Fruit fly (Drosophila melanogaster): ENCODE measurements around the gene Rpn1.
A peak's percentile ranks its signal among the peaks of the same experiment; 100 is the strongest.

Gene Rpn1

dm6 chr3L:19906780-19907705 is 7.8 kb upstream of the Rpn1 start:
- TF ChIP-seq CG8478 (optimal IDR thresholded peaks at IDR 0.05) (peak; percentile 37), pan (optimal IDR thresholded peaks at IDR 0.05) (no peak)

- TF ChIP-seq pan (optimal IDR thresholded peaks at IDR 0.05): no peak
- no peak for TF ChIP-seq CG8478 (optimal IDR thresholded peaks at IDR 0.05)
- no peak for TF ChIP-seq psq (optimal IDR thresholded peaks at IDR 0.05)
- TF ChIP-seq EcR (GFP tag; optimal IDR thresholded peaks at IDR 0.05): no peak
- no peak for TF ChIP-seq usp (GFP tag; optimal IDR thresholded peaks at IDR 0.05)
- TF ChIP-seq Dll (optimal IDR thresholded peaks at IDR 0.05): no peak
Observed at dm6 chr3L:19907706-19908070, 7.2 kb upstream of the Rpn1 start.

DNA sequence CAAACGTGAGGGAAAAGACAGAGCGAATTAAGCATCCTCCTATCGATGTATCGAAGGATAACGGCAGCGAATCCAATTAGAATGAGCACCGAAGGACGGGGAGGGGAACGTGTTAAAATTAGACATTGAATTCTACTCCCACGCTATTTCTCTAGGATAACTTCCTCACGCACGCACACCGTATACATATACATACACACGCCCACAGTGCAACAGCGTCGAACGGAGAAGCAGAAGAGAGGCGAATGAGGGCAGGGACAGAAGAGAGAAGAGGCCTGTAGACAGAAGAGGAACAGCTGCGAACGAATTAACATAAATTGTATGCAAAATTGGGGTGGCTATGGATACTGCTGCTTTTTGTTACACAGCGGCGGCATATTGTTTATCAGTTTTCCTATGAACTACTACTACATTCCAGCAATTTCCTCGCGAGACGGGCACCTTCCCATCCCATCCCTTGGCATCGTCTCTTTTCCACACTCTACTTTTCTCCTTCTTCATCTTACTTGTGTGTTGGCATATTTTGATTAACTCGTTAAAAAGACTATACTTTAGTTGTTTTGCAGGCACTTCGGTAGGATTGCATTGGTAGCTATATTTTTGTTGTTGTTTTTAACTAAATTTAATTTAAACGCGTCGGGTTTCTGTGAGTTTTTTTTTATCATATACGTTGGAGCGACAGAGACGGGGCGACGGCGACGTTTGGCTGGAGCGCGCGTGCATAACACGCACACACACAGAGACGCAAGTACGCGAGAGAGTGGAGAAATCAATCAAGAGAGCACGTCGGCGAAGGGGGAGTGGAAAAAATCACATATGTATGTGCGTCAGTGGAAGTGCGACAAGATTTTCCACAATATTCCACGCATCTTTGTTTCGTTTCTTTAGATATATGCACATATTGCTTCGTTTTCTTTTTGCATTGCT is 6.4 kb upstream of the Rpn1 start:
- TF ChIP-seq Dll (optimal IDR thresholded peaks at IDR 0.05) (no peak), usp (GFP tag; optimal IDR thresholded peaks at IDR 0.05) (no peak), pan (optimal IDR thresholded peaks at IDR 0.05) (no peak), psq (optimal IDR thresholded peaks at IDR 0.05) (no peak), CG8478 (optimal IDR thresholded peaks at IDR 0.05) (no peak)

DNA sequence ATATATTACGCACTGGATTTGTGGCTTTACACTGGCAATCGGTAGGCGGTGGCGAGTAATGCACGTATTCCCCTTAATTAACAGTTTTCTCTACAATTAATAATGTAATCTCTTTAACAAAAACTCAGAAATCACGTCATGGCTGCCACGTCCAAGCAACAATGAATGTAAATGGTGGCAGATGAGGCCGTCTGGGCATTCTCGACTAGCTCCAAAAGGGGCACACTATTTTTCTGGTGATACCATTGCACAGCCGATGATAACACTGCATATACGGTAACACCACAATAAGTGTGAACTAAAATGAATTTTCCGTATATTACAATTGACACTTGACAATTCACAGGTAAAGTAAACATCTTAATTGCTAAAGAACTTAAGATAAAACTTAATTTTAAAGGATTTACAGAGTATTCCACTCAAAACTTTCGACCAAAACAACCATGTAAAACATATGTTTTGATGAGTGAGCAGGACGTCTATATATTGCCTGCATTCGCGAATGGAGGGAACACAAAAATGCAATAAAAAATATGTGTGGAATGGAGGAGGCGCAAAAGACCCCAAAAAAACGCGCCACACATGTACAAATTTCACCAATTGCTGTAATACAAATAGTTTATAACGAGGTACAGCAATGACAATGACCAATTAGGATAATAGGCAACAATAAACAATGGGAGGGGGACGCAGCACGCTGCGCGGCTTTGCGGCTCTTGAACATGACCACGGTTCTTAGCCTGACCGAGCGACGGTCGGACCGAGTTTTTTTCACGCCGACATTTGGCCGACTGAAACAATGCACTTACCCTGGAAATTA is 5.4 kb upstream of the Rpn1 start:
- TF ChIP-seq psq (optimal IDR thresholded peaks at IDR 0.05) (no peak), Dll (optimal IDR thresholded peaks at IDR 0.05) (no peak), CG8478 (optimal IDR thresholded peaks at IDR 0.05) (no peak), pan (optimal IDR thresholded peaks at IDR 0.05) (no peak), EcR (GFP tag; optimal IDR thresholded peaks at IDR 0.05) (no peak), usp (GFP tag; optimal IDR thresholded peaks at IDR 0.05) (no peak)

DNA sequence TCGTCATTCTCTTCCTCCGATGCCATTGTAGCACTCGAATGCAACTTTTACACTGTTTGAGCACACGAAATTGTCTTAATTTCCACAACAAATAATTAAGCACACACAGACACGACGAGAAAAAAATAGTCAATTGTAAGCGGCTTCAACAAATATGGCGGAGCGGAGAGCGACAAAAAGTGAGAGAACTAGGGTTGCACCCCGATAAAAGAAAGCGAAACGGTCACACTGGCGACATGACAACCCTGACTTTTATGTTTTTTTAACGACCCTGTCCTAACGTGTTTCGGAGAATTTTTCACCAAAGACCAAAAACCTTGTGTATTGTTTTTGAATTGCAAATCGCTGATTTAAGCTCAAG is 4.8 kb upstream of the Rpn1 start, which contains the start of the genes Mi-2 and Prp3:
TSS of gene Mi-2 (minus strand) at position 162 of the 361 bp plus-strand sequence.
TSS of gene Prp3 (plus strand) at position 247 of the 361 bp plus-strand sequence.
- no peak for TF ChIP-seq Dll (optimal IDR thresholded peaks at IDR 0.05)
- TF ChIP-seq EcR (GFP tag; optimal IDR thresholded peaks at IDR 0.05): no peak
- TF ChIP-seq psq (optimal IDR thresholded peaks at IDR 0.05): no peak
- TF ChIP-seq pan (optimal IDR thresholded peaks at IDR 0.05): no peak
- TF ChIP-seq usp (GFP tag; optimal IDR thresholded peaks at IDR 0.05): no peak
- TF ChIP-seq CG8478 (optimal IDR thresholded peaks at IDR 0.05): no peak

DNA sequence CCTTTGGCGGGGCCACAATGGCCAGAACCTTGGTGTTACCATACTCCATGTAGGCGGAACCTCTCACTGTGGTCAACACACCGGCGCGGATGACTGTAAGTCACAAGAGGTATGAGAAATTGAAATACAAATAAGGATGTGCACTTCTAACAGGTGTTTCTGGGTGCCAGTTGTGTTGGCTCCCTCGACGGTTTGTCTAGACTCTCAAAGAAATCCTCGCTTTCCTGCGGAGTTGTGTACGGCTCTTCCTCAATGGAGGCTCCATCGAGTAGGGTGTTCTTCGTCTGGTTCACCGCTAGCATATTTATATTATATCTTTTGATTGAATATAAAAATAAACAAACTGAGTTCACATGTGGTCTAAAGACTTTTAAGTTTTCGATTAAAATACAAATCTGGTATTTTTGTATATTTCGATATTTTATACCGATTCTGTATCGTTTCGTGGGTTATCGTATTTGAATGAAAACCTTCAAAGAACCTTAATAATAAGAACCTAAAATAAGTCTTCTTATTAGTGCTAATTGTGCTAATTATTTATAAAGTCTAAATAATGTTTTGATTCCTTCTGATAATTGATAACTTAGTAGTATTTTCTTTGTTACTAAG is 1.4 kb upstream of the Rpn1 start, which contains the start of gene Mtr3:
TSS of gene Mtr3 (minus strand) at position 388 of the 609 bp plus-strand sequence.
- TF ChIP-seq pan (optimal IDR thresholded peaks at IDR 0.05) (no peak), CG8478 (optimal IDR thresholded peaks at IDR 0.05) (no peak), Dll (optimal IDR thresholded peaks at IDR 0.05) (no peak), usp (GFP tag; optimal IDR thresholded peaks at IDR 0.05) (no peak), EcR (GFP tag; optimal IDR thresholded peaks at IDR 0.05) (no peak), psq (optimal IDR thresholded peaks at IDR 0.05) (no peak)

DNA sequence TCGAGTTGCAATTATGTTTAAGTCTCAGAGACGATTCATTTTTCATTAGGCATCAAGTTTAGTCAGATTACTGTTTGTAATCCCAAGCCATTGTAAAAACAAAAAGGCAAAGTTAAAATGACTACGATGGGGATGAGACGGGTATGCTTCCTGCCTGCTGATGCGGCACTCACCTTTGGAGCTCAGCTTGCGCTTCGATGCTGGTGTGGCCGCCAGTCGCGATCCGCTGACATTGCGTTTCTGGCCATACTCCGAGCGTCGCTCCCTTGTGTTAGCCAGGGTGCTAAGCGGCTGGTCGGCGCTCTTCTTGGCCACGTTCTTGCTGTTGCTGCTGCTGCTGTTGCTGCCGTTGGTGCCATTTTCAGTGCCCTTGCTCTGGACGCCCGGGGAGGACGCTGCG is 5.1 kb downstream of the Rpn1 start:
- no peak for TF ChIP-seq psq (optimal IDR thresholded peaks at IDR 0.05)
- TF ChIP-seq pan (optimal IDR thresholded peaks at IDR 0.05): no peak
- TF ChIP-seq CG8478 (optimal IDR thresholded peaks at IDR 0.05): no peak
- no peak for TF ChIP-seq Dll (optimal IDR thresholded peaks at IDR 0.05)
- no peak for TF ChIP-seq usp (GFP tag; optimal IDR thresholded peaks at IDR 0.05)
- no peak for TF ChIP-seq EcR (GFP tag; optimal IDR thresholded peaks at IDR 0.05)

dm6 chr3L:19922833-19923745 is 8.2 kb downstream of the Rpn1 start, which contains the start of gene Pfdn6:
Gene Pfdn6, plus strand, starts transcription at chr3L:19923671.
- TF ChIP-seq psq (optimal IDR thresholded peaks at IDR 0.05) (no peak), CG8478 (optimal IDR thresholded peaks at IDR 0.05) (no peak), Dll (optimal IDR thresholded peaks at IDR 0.05) (no peak), EcR (GFP tag; optimal IDR thresholded peaks at IDR 0.05) (no peak), pan (optimal IDR thresholded peaks at IDR 0.05) (no peak), usp (GFP tag; optimal IDR thresholded peaks at IDR 0.05) (no peak)

DNA sequence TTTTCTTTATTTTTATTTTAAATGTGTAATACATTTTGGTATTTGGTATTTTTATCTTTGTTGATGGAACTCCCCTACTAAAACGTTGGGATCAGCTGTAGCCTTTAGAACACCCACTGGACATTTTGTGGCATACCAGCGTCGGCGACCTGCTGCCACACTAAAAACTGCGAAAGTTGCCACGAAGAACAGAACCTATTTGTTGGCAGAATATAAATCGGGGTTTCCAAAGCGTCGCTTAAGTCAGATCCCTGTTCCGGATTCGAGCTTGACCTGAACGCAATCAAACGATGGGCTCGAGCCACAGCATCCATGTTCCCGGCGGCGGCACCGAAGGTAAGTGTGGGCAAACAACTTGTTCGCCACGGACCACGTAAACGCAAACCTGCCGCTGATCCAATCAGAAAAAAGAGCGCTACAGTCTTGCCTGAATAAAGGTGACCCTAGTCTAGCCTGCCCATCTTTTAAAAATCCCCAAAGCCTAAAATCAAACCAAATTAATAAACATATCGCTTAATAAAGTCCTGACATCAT is 10.0 kb downstream of the Rpn1 start, which contains the start of gene Grasp65:
TSS of gene Grasp65 (plus strand) at position 173 of the 534 bp plus-strand sequence.
- no peak for TF ChIP-seq Dll (optimal IDR thresholded peaks at IDR 0.05)
- TF ChIP-seq usp (GFP tag; optimal IDR thresholded peaks at IDR 0.05): no peak
- no peak for TF ChIP-seq CG8478 (optimal IDR thresholded peaks at IDR 0.05)
- no peak for TF ChIP-seq pan (optimal IDR thresholded peaks at IDR 0.05)
- TF ChIP-seq psq (optimal IDR thresholded peaks at IDR 0.05): no peak
- no peak for TF ChIP-seq EcR (GFP tag; optimal IDR thresholded peaks at IDR 0.05)
